Worm (Caenorhabditis elegans): ENCODE measurements around the gene C18E9.5.

DNA sequence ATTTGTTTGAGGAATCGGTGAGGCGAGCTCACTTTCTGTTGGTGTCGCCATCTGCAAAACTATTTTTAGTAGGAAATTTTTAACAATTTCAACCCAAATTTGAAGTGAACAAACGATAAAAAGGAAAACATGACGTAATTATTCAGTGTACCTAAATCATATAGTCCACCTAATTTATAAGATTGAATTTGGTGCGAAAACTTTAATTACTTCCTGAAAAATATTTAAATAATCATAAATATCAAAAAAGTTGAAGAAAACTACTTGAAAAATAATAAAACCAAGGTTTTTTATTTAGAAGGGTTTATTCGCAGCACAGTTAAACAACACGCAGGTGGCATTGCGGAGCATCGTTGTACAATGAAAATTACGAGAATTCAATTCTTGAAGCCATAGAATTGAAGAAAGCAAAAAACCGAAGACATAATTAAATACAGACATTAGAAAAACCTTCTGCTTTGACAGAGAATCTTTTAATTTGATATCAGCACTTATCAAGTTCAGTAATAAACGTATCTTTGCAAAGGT lies 3.8 kb downstream of the C18E9.5 start, which contains the start of gene tomm-40:
- TF ChIP-seq him-1 (tag; optimal IDR thresholded peaks at IDR 0.05) = no peak
- TF ChIP-seq dao-5 (tag; optimal IDR thresholded peaks at IDR 0.05) = no peak
